Fruit fly (Drosophila melanogaster) whole organism, embryonic: ENCODE results near the gene InR.

ENCODE experiments used
- ATbp ChIP-seq: fragments of 200-800 bp; sonication (Bioruptor generic); optimal IDR thresholded peaks from 2 replicates; lab custom pipeline; 2017; ENCODE audit warnings: missing biosample characterization, mild to moderate bottlenecking, missing genetic modification characterization, missing genetic modification reagents
- Asciz ChIP-seq: fragments of 200-800 bp; sonication (Bioruptor generic); optimal IDR thresholded peaks from 2 replicates; lab custom pipeline; 2017; ENCODE audit warnings: missing biosample characterization, mild to moderate bottlenecking, missing genetic modification characterization, missing genetic modification reagents
- Atf6 ChIP-seq: fragments of 200-800 bp; sonication (Bioruptor generic); IDR thresholded peaks from 2 replicates; pipeline ENCODE4 v1.3.6; 2022; ENCODE audit warnings: missing biosample characterization, missing genetic modification characterization
- CG10431 ChIP-seq: fragments of 200-800 bp; sonication (Bioruptor generic); optimal IDR thresholded peaks from 3 replicates; lab custom pipeline; 2018; ENCODE audit warnings: missing biosample characterization, mild to moderate bottlenecking, missing genetic modification characterization
- CG10462 ChIP-seq: fragments of 200-800 bp; sonication (Bioruptor generic); optimal IDR thresholded peaks from 2 replicates; lab custom pipeline; 2016; ENCODE audit warnings: missing biosample characterization, missing genetic modification characterization
- CG10565 ChIP-seq: fragments of 200-800 bp; sonication (Bioruptor generic); optimal IDR thresholded peaks from 3 replicates; lab custom pipeline; 2016; ENCODE audit warnings: missing biosample characterization, mild to moderate bottlenecking, missing genetic modification characterization
- CG12659 ChIP-seq: fragments of 200-800 bp; sonication (Bioruptor generic); optimal IDR thresholded peaks from 3 replicates; lab custom pipeline; 2017; ENCODE audit warnings: mild to moderate bottlenecking, missing biosample characterization, missing genetic modification reagents, missing genetic modification characterization
- CG12942 ChIP-seq: fragments of 200-800 bp; sonication (Bioruptor generic); optimal IDR thresholded peaks from 3 replicates; lab custom pipeline; 2016; ENCODE audit warnings: missing biosample characterization, missing genetic modification characterization
- CG13894 ChIP-seq: fragments of 200-800 bp; sonication (Bioruptor generic); optimal IDR thresholded peaks from 3 replicates; lab custom pipeline; 2018; ENCODE audit warnings: missing biosample characterization, mild to moderate bottlenecking, missing genetic modification characterization, moderate library complexity
- CG1529 ChIP-seq: fragments of 200-800 bp; sonication (Bioruptor generic); optimal IDR thresholded peaks from 3 replicates; lab custom pipeline; 2018; ENCODE audit warnings: missing biosample characterization, missing genetic modification characterization
- CG1603 ChIP-seq: fragments of 200-800 bp; sonication (Bioruptor generic); optimal IDR thresholded peaks from 2 replicates; lab custom pipeline; 2019; ENCODE audit warnings: missing biosample characterization, mild to moderate bottlenecking, missing genetic modification characterization, moderate library complexity
- CG18262 ChIP-seq: fragments of 200-800 bp; optimal IDR thresholded peaks from 3 replicates; lab custom pipeline; 2019; ENCODE audit warnings: missing biosample characterization, mild to moderate bottlenecking, missing genetic modification characterization, moderate library complexity
- CG3281 ChIP-seq: fragments of 200-800 bp; sonication (Bioruptor generic); optimal IDR thresholded peaks from 3 replicates; lab custom pipeline; 2017; ENCODE audit warnings: missing biosample characterization, mild to moderate bottlenecking, missing genetic modification characterization
- CG33213 ChIP-seq: fragments of 200-800 bp; sonication (Bioruptor generic); optimal IDR thresholded peaks from 3 replicates; lab custom pipeline; 2016; ENCODE audit warnings: missing biosample characterization, missing genetic modification characterization
- CG42726 ChIP-seq: fragments of 200-800 bp; sonication (Bioruptor generic); IDR thresholded peaks from 2 replicates; pipeline ENCODE4 v1.3.6; 2022; ENCODE audit warnings: missing biosample characterization, missing genetic modification characterization; ENCODE audit not compliant: partially characterized antibody
- CG4282 ChIP-seq: fragments of 200-800 bp; sonication (Bioruptor generic); optimal IDR thresholded peaks from 2 replicates; lab custom pipeline; 2016; ENCODE audit warnings: missing biosample characterization, missing genetic modification characterization
- CG5245 ChIP-seq: fragments of 200-800 bp; sonication (Bioruptor generic); optimal IDR thresholded peaks from 3 replicates; lab custom pipeline; 2016; ENCODE audit warnings: missing biosample characterization, missing genetic modification characterization
- CG6272 ChIP-seq: fragments of 200-800 bp; sonication (Bioruptor generic); IDR thresholded peaks from 2 replicates; pipeline ENCODE4 v1.3.6; 2022; ENCODE audit warnings: missing biosample characterization, missing genetic modification characterization
- CG7963 ChIP-seq: fragments of 200-800 bp; sonication (Bioruptor generic); IDR thresholded peaks from 3 replicates; pipeline ENCODE4 v1.3.6; 2022; ENCODE audit warnings: missing biosample characterization, missing genetic modification characterization; ENCODE audit not compliant: partially characterized antibody
- CG7987 ChIP-seq: fragments of 200-800 bp; sonication (Bioruptor generic); optimal IDR thresholded peaks from 2 replicates; lab custom pipeline; 2018; ENCODE audit warnings: missing biosample characterization, mild to moderate bottlenecking, missing genetic modification characterization, moderate library complexity
- CG8388 ChIP-seq: fragments of 200-800 bp; sonication (Bioruptor generic); optimal IDR thresholded peaks from 2 replicates; lab custom pipeline; 2019; ENCODE audit warnings: missing biosample characterization, mild to moderate bottlenecking, missing genetic modification characterization, moderate library complexity
- CG8478 ChIP-seq: fragments of >200 bp; optimal IDR thresholded peaks from 2 replicates; lab custom pipeline; 2018
- CG8765 ChIP-seq: fragments of 200-800 bp; sonication (Bioruptor generic); IDR thresholded peaks from 2 replicates; pipeline ENCODE4 v1.3.6; 2022; ENCODE audit warnings: missing biosample characterization, missing genetic modification characterization
- CG9817 ChIP-seq: fragments of 200-800 bp; sonication (Bioruptor generic); optimal IDR thresholded peaks from 2 replicates; lab custom pipeline; 2018; ENCODE audit warnings: missing biosample characterization, mild to moderate bottlenecking, missing genetic modification characterization, moderate library complexity
- Dad ChIP-seq: fragments of 200-800 bp; sonication (Bioruptor generic); optimal IDR thresholded peaks from 3 replicates; lab custom pipeline; 2016; ENCODE audit warnings: missing biosample characterization, missing genetic modification characterization
- Dll ChIP-seq: fragments of 200-800 bp; sonication (Bioruptor generic); IDR thresholded peaks from 4 replicates; pipeline ENCODE4 v1.3.6; 2022; ENCODE audit warnings: missing biosample characterization, missing genetic modification characterization; ENCODE audit not compliant: partially characterized antibody
- E2f1 ChIP-seq: fragments of 200-800 bp; sonication (Bioruptor generic); IDR thresholded peaks from 2 replicates; pipeline ENCODE4 v1.3.6; 2022; ENCODE audit warnings: missing biosample characterization, missing genetic modification characterization
- Eip74EF ChIP-seq, 2 experiments: fragments of 200-800 bp in 1 of 2; fragments of >200 bp in 1 of 2; sonication (Bioruptor generic) in 1 of 2; optimal IDR thresholded peaks; 2 replicates each; lab custom pipeline; 2017 to 2019; ENCODE audit warnings: missing biosample characterization in 2 of 2, missing genetic modification characterization in 2 of 2, mild to moderate bottlenecking in 1 of 2, moderate library complexity in 1 of 2
- HLHmδ ChIP-seq: fragments of 200-800 bp; sonication (Bioruptor generic); optimal IDR thresholded peaks from 2 replicates; lab custom pipeline; 2018; ENCODE audit warnings: missing biosample characterization, mild to moderate bottlenecking, missing genetic modification characterization, moderate library complexity
- Nf-YB ChIP-seq: fragments of 200-800 bp; sonication (Bioruptor generic); optimal IDR thresholded peaks from 3 replicates; lab custom pipeline; 2019; ENCODE audit warnings: missing biosample characterization, mild to moderate bottlenecking, missing genetic modification characterization, moderate library complexity
- Rfx ChIP-seq: fragments of 200-800 bp; sonication (Bioruptor generic); IDR thresholded peaks from 2 replicates; pipeline ENCODE4 v1.3.6; 2022; ENCODE audit warnings: missing biosample characterization, missing genetic modification characterization
- Sin3A ChIP-seq: fragments of >200 bp; optimal IDR thresholded peaks from 2 replicates; lab custom pipeline; 2018
- Sry-β ChIP-seq: fragments of 200-800 bp; sonication (Bioruptor generic); optimal IDR thresholded peaks from 2 replicates; lab custom pipeline; 2018; ENCODE audit warnings: missing biosample characterization, mild to moderate bottlenecking, missing genetic modification characterization, moderate library complexity
- Usf ChIP-seq: fragments of 200-800 bp; sonication (Bioruptor generic); optimal IDR thresholded peaks from 2 replicates; lab custom pipeline; 2017; ENCODE audit warnings: missing genotype, missing biosample characterization, missing genetic modification characterization
- bcd ChIP-seq: fragments of 200-800 bp; sonication (Bioruptor generic); optimal IDR thresholded peaks from 2 replicates; lab custom pipeline; 2017; ENCODE audit warnings: missing biosample characterization, mild to moderate bottlenecking, missing genetic modification characterization
- chinmo ChIP-seq: fragments of 200-800 bp; sonication (Bioruptor generic); IDR thresholded peaks from 4 replicates; pipeline ENCODE4 v1.3.6; 2022; ENCODE audit warnings: missing biosample characterization, missing genetic modification characterization; ENCODE audit not compliant: partially characterized antibody
- da ChIP-seq: fragments of 200-800 bp; sonication (Bioruptor generic); optimal IDR thresholded peaks from 2 replicates; lab custom pipeline; 2016; ENCODE audit warnings: missing biosample characterization, missing genetic modification characterization
- en ChIP-seq: fragments of 200-800 bp; sonication (Bioruptor generic); optimal IDR thresholded peaks from 2 replicates; lab custom pipeline; 2016; ENCODE audit warnings: missing biosample characterization, missing genetic modification characterization
- fd102C ChIP-seq: fragments of 200-800 bp; sonication (Bioruptor generic); optimal IDR thresholded peaks from 2 replicates; lab custom pipeline; 2018; ENCODE audit warnings: missing biosample characterization, mild to moderate bottlenecking, missing genetic modification characterization, moderate library complexity
- fru ChIP-seq: fragments of >200 bp; optimal IDR thresholded peaks from 2 replicates; lab custom pipeline; 2017
- gcm ChIP-seq: fragments of 200-800 bp; sonication (Bioruptor generic); optimal IDR thresholded peaks from 2 replicates; lab custom pipeline; 2019; ENCODE audit warnings: missing biosample characterization, mild to moderate bottlenecking, missing genetic modification characterization, moderate library complexity
- gcm2 ChIP-seq: fragments of 200-800 bp; sonication (Bioruptor generic); optimal IDR thresholded peaks from 2 replicates; lab custom pipeline; 2016; ENCODE audit warnings: missing biosample characterization, missing genetic modification characterization
- hth ChIP-seq: fragments of >200 bp; optimal IDR thresholded peaks from 2 replicates; lab custom pipeline; 2017; ENCODE audit warnings: inconsistent platforms
- ind ChIP-seq: fragments of 200-800 bp; sonication (Bioruptor generic); optimal IDR thresholded peaks from 3 replicates; lab custom pipeline; 2016; ENCODE audit warnings: missing biosample characterization, missing genetic modification characterization
- insv ChIP-seq, 2 experiments: fragments of 200-800 bp; sonication (Bioruptor generic); optimal IDR thresholded peaks; 3 replicates each; lab custom pipeline; 2016 to 2018; ENCODE audit warnings: missing biosample characterization in 2 of 2, missing genetic modification characterization in 2 of 2
- kay ChIP-seq: fragments of 200-800 bp; sonication (Bioruptor generic); optimal IDR thresholded peaks from 2 replicates; lab custom pipeline; 2016; ENCODE audit warnings: missing biosample characterization, missing genetic modification characterization
- lilli ChIP-seq: fragments of 200-800 bp; sonication (Bioruptor generic); optimal IDR thresholded peaks from 3 replicates; lab custom pipeline; 2016; ENCODE audit warnings: missing biosample characterization, missing genetic modification characterization
- lmd ChIP-seq: fragments of 200-800 bp; sonication (Bioruptor generic); IDR thresholded peaks from 2 replicates; pipeline ENCODE4 v1.3.6; 2022; ENCODE audit warnings: missing biosample characterization, missing genetic modification characterization
- maf-S ChIP-seq: fragments of 200-800 bp; sonication (Bioruptor generic); optimal IDR thresholded peaks from 2 replicates; lab custom pipeline; 2016; ENCODE audit warnings: missing biosample characterization, missing genetic modification characterization
- sd ChIP-seq: fragments of 200-800 bp; sonication (Bioruptor generic); optimal IDR thresholded peaks from 3 replicates; lab custom pipeline; 2018; ENCODE audit warnings: missing biosample characterization, mild to moderate bottlenecking, missing genetic modification characterization, moderate library complexity
- sob ChIP-seq: fragments of 200-800 bp; sonication (Bioruptor generic); IDR thresholded peaks from 2 replicates; pipeline ENCODE4 v1.3.6; 2022; ENCODE audit warnings: missing biosample characterization, missing genetic modification characterization

InR gene

DNA sequence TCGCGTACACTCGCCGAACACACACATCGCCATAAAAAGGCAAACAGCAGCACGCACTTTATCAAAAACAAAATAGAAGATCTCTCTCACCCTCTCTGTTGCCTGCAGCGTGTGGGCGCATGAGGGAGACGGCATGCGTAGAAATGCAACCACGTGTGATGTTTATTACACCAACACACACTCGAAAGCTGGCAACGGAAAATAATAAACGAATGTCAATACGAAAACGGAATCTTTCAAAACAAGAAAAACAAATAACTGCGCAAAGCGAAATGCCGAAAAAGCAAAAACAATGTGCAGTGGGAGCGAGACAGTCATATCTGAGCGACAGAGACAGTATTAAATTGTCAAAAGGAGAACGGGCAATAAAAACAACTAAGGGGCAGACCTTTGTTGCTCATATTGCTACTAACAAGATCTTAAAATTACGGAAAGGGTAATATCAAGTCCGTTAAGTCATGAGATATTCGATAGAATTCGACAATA is 5.8 kb downstream of the InR start (continued):
- TF ChIP-seq HLHmδ (GFP tag; lab: Kevin White, UChicago), result peak; percentile 56
- TF ChIP-seq CG8388 (GFP tag; lab: Kevin White, UChicago), result peak; percentile 33
- peak; percentile 97 for TF ChIP-seq ATbp (GFP tag; lab: Kevin White, UChicago)
- TF ChIP-seq CG12942 (GFP tag; lab: Kevin White, UChicago), result peak; percentile 61
- no peak for TF ChIP-seq Atf6 (GFP tag; lab: Robert Waterston, UW)
- TF ChIP-seq sd (tag; lab: Kevin White, UChicago), result peak; percentile 97
- peak; percentile 87 for TF ChIP-seq da (GFP tag; lab: Kevin White, UChicago)
- no peak for TF ChIP-seq lmd (GFP tag; lab: Robert Waterston, UW)
- TF ChIP-seq CG3281 (GFP tag; lab: Kevin White, UChicago), result peak; percentile 52
- TF ChIP-seq Rfx (GFP tag; lab: Robert Waterston, UW), result no peak
- no peak for TF ChIP-seq CG10565
- peak; percentile 42 for TF ChIP-seq gcm2 (GFP tag; lab: Kevin White, UChicago)

DNA sequence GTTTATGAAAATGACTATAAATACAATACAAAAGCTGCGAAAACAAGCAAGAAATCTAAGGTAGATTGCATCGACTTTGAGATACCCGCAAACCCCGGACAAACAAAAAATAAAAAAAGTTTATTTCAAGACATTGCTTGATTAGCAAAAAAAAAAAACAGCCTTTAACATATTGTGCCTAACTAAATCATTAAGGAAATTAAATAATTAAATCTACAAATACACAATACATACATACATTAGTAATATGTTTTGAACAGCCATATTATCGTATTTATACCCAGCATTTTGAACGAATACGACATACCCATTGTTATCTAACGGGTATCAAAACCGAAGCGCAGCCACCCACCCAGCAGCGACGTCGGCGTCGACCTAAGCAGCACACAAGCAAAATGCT is 6.2 kb downstream of the InR start:
- TF ChIP-seq CG33213 (GFP tag; lab: Kevin White, UChicago) (no peak), Sry-β (GFP tag; lab: Kevin White, UChicago) (no peak), CG9817 (peak; percentile 17), CG5245 (GFP tag; lab: Kevin White, UChicago) (no peak), en (GFP tag; lab: Kevin White, UChicago) (no peak), CG1603 (no peak), CG42726 (no peak), sob (no peak), ind (GFP tag; lab: Kevin White, UChicago) (peak; percentile 33), CG18262 (tag; lab: Kevin White, UChicago) (no peak), Nf-YB (GFP tag; lab: Kevin White, UChicago) (no peak), lilli (peak; percentile 46), Sin3A (lab: Kevin White, UChicago) (no peak), E2f1 (no peak), CG12659 (GFP tag; lab: Kevin White, UChicago) (peak; percentile 36), CG13894 (tag; lab: Kevin White, UChicago) (no peak), insv (GFP tag; optimal IDR thresholded peaks at IDR 0.05; lab: Kevin White, UChicago) (no peak), Eip74EF (GFP tag; optimal IDR thresholded peaks at IDR 0.05; lab: Kevin White, UChicago) (no peak), fru (lab: Kevin White, UChicago) (no peak), fd102C (GFP tag; lab: Kevin White, UChicago) (no peak), hth (lab: Kevin White, UChicago) (no peak), CG1529 (GFP tag; lab: Kevin White, UChicago) (no peak), HLHmδ (GFP tag; lab: Kevin White, UChicago) (no peak), CG8765 (GFP tag; lab: Robert Waterston, UW) (no peak), gcm (GFP tag; lab: Kevin White, UChicago) (no peak), Dll (no peak), CG8478 (lab: Kevin White, UChicago) (no peak), CG7963 (GFP tag; lab: Robert Waterston, UW) (no peak), CG6272 (GFP tag; lab: Robert Waterston, UW) (peak; percentile 56; the same call in 1 of the 2 replicates), maf-S (GFP tag; lab: Kevin White, UChicago) (no peak), CG4282 (GFP tag; lab: Kevin White, UChicago) (no peak), Dad (GFP tag; lab: Kevin White, UChicago) (no peak), CG10431 (GFP tag; lab: Kevin White, UChicago) (no peak), Asciz (no peak), bcd (GFP tag; lab: Kevin White, UChicago) (peak; percentile 12), CG7987 (no peak), kay (GFP tag; lab: Kevin White, UChicago) (no peak), Usf (GFP tag; lab: Kevin White, UChicago) (no peak), CG10462 (peak; percentile 21), chinmo (GFP tag; lab: Robert Waterston, UW) (no peak)
